Worm (Caenorhabditis elegans): ENCODE measurements around the gene ntc-1.

DNA sequence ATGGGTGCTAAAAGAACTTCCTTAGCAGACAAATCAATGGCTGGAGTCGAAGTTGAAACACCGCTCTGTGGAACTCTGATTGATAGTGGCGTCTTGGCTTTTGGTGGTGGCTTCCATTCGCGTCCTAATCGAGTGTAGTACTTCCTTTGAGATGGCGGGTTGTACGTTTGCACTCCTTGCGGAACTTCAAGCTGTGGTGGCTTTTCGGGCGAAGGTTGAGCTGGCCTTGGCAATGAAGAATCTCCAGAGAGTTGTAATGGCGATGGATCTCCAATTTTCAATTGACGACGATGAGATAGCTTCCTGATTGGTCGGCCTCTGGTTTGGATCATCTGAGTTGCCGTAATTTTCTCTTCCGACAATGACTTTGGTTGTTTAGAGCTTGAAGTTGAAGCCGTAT, 25.2 kb upstream of the ntc-1 start:
- no peak for TF ChIP-seq egl-27 (tag; optimal IDR thresholded peaks at IDR 0.05)
- TF ChIP-seq hmg-1.1 (GFP tag; IDR thresholded peaks at IDR 0.05) = no peak
- no peak for TF ChIP-seq aha-1 (tag)
- TF ChIP-seq spr-1 (tag; optimal IDR thresholded peaks at IDR 0.05) = no peak
- TF ChIP-seq ZK546.5 (tag; optimal IDR thresholded peaks at IDR 0.05) = no peak
- TF ChIP-seq ceh-82 (tag; optimal IDR thresholded peaks at IDR 0.05) = no peak
- TF ChIP-seq dpl-1 (GFP tag; optimal IDR thresholded peaks at IDR 0.05) = no peak
- no peak for TF ChIP-seq snpc-4 (tag; optimal IDR thresholded peaks at IDR 0.05)

Data from whole organism, L4 larva.